Worm (Caenorhabditis elegans): ENCODE data around the gene glna-2.

The glna-2 gene

ce11 chrII:8020580-8021044 lies 12.2 kb downstream of the glna-2 start (continued):
- no peak for TF ChIP-seq nhr-28 (tag; optimal IDR thresholded peaks at IDR 0.05)
- TF ChIP-seq F37D6.2 (tag; optimal IDR thresholded peaks at IDR 0.05) = no peak

ce11 chrII:8022461-8022860 lies 14.0 kb downstream of the glna-2 start, which contains the start of gene hda-2:
hda-2 (minus strand) TSS chrII:8022561.
- TF ChIP-seq lin-38 (GFP tag; IDR thresholded peaks at IDR 0.05) (0 out of 2 replicates have a peak, but pooled peaks have one; percentile 9), nhr-76 (tag; optimal IDR thresholded peaks at IDR 0.05) (no peak), F49E8.2 (tag; optimal IDR thresholded peaks at IDR 0.05; ENCODE audit: borderline replicate concordance) (no peak), cey-2 (tag; optimal IDR thresholded peaks at IDR 0.05; ENCODE audit: borderline replicate concordance, insufficient read depth) (no peak)

ce11 chrII:8027663-8028062 lies 19.2 kb downstream of the glna-2 start, which contains the start of gene swsn-7:
swsn-7 (minus strand) TSS chrII:8027763.
- TF ChIP-seq madf-5 (GFP tag; IDR thresholded peaks at IDR 0.05) (no peak), aha-1 (tag) (no peak), ZK337.2 (GFP tag; IDR thresholded peaks at IDR 0.05) (no peak)

ce11 chrII:8028246-8028694 lies 19.8 kb downstream of the glna-2 start:
- peak; percentile 93 for TF ChIP-seq egl-43 (GFP tag; IDR thresholded peaks at IDR 0.05)
- TF ChIP-seq madf-5 (GFP tag; IDR thresholded peaks at IDR 0.05) = no peak
- peak; percentile 67 for TF ChIP-seq jun-1 (tag; optimal IDR thresholded peaks at IDR 0.05)
- peak; percentile 65 for TF ChIP-seq nhr-102 (tag; optimal IDR thresholded peaks at IDR 0.05)
- peak; percentile 97 for TF ChIP-seq hmg-1.1 (GFP tag; IDR thresholded peaks at IDR 0.05)
- no peak for TF ChIP-seq R02D3.7 (tag; optimal IDR thresholded peaks at IDR 0.05)
- peak in 1 of 2 experiments; percentile 99 for TF ChIP-seq unc-62 (GFP tag; optimal IDR thresholded peaks at IDR 0.05 in 1 of 2)
- no peak for TF ChIP-seq unc-62 (tag; optimal IDR thresholded peaks at IDR 0.05)
- TF ChIP-seq dmd-9 (GFP tag; IDR thresholded peaks at IDR 0.05) = peak; percentile 55; the same call in 1 of the 2 replicates
- TF ChIP-seq Y105C5A.15 (GFP tag; IDR thresholded peaks at IDR 0.05) = no peak
- no peak for TF ChIP-seq ceh-62 (tag; optimal IDR thresholded peaks at IDR 0.05)
- no peak for TF ChIP-seq unc-39 (tag; optimal IDR thresholded peaks at IDR 0.05)
- TF ChIP-seq hif-1 (tag; optimal IDR thresholded peaks at IDR 0.05) = peak; percentile 32 to 93
- TF ChIP-seq saeg-2 (GFP tag; IDR thresholded peaks at IDR 0.05) = peak; percentile 84; the same call in 1 of the 2 replicates
- no peak for TF ChIP-seq F26F4.8 (GFP tag; conservative IDR thresholded peaks at IDR 0.05)
- no peak for TF ChIP-seq nhr-10 (tag; optimal IDR thresholded peaks at IDR 0.05)
- TF ChIP-seq ztf-7 (tag; optimal IDR thresholded peaks at IDR 0.05) = no peak
- no peak for TF ChIP-seq ama-1 (optimal IDR thresholded peaks at IDR 0.05)
- peak; percentile 83; the same call in 1 of the 2 replicates for TF ChIP-seq pha-4 (GFP tag; IDR thresholded peaks at IDR 0.05)
- TF ChIP-seq pha-4 (tag; optimal IDR thresholded peaks at IDR 0.05) = no peak
- peak; percentile 88 for TF ChIP-seq T26A8.4 (GFP tag; IDR thresholded peaks at IDR 0.05)
- peak; percentile 86 for TF ChIP-seq lin-13 (GFP tag; optimal IDR thresholded peaks at IDR 0.05)
- TF ChIP-seq ceh-28 (tag; optimal IDR thresholded peaks at IDR 0.05) = peak; percentile 48
- peak; percentile 93 for TF ChIP-seq ceh-20 (GFP tag; IDR thresholded peaks at IDR 0.05)
- peak; percentile 94 for TF ChIP-seq ctbp-1 (GFP tag; IDR thresholded peaks at IDR 0.05)
- peak; percentile 82 for TF ChIP-seq F10B5.3 (tag; optimal IDR thresholded peaks at IDR 0.05)
- peak; percentile 43 for TF ChIP-seq nhr-6 (tag; optimal IDR thresholded peaks at IDR 0.05)
- no peak for TF ChIP-seq nhr-111 (GFP tag; optimal IDR thresholded peaks at IDR 0.05)
- TF ChIP-seq gei-8 (GFP tag; optimal IDR thresholded peaks at IDR 0.05) = peak; percentile 87
- peak; percentile 81 for TF ChIP-seq vab-7 (GFP tag; IDR thresholded peaks at IDR 0.05)
- no peak for TF ChIP-seq unc-130 (GFP tag; optimal IDR thresholded peaks at IDR 0.05)
- TF ChIP-seq fos-1 (tag; optimal IDR thresholded peaks at IDR 0.05) = no peak
- no peak for TF ChIP-seq aly-2 (tag; optimal IDR thresholded peaks at IDR 0.05)
- TF ChIP-seq D1046.2 (GFP tag; IDR thresholded peaks at IDR 0.05) = peak; percentile 60; the same call in 1 of the 2 replicates
- no peak for TF ChIP-seq ztf-11 (tag; optimal IDR thresholded peaks at IDR 0.05)
- peak; percentile 43; the same call in 1 of the 2 replicates for TF ChIP-seq ZK337.2 (GFP tag; IDR thresholded peaks at IDR 0.05)
- peak; percentile 50 for TF ChIP-seq sdz-12 (GFP tag; optimal IDR thresholded peaks at IDR 0.05)
- TF ChIP-seq Y48G9A.11 (GFP tag; IDR thresholded peaks at IDR 0.05) = 0 out of 2 replicates have a peak, but pooled peaks have one; percentile 14
- TF ChIP-seq tag-97 (GFP tag; IDR thresholded peaks at IDR 0.05) = no peak

Measured in whole organism, L4 larva.